ENCODE assay signal across 4 fruit fly cellular contexts in the genomic region with DNA sequence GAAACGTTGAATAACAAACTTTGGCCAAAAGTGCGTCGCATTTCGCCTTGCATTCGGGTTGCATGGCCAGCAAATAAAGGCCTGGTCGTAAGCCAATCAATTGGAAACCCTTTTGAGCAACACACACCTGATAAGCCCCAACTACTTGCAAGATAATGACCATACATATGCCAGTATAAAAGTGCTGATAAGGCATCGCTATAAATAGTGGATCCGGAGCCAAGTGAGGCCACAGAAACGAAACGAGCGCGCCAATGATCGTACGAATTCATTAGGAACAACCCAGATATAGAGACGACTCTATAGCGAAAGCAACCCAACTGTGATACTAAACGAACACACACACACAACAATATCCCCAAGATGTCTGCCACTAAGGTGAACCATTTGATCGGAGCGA.
TF ChIP-seq lines count a peak whose summit lies in the region.

A gene (plus strand): TSS at position 230 of the 400 bp plus-strand sequence.

- no peak for TF ChIP-seq CTCF in whole organism, embryonic (GFP tag; optimal IDR thresholded peaks at IDR 0.05; lab: Kevin White, UChicago)

TF ChIP-seq in whole organism, adult, 20 proteins besides CTCF, POLR2A, EP300 and RAD21:
- TF ChIP-seq cic (GFP tag; optimal IDR thresholded peaks at IDR 0.05; lab: Kevin White, UChicago) (peak; percentile 59), Clk (GFP tag; optimal IDR thresholded peaks at IDR 0.05; lab: Kevin White, UChicago) (no peak), CG12768 (GFP tag; optimal IDR thresholded peaks at IDR 0.05; lab: Kevin White, UChicago) (peak; percentile 60), ovo (GFP tag; optimal IDR thresholded peaks at IDR 0.05; lab: Kevin White, UChicago) (no peak), Hr96 (GFP tag; optimal IDR thresholded peaks at IDR 0.05; lab: Kevin White, UChicago) (peak; percentile 20), tj (GFP tag; optimal IDR thresholded peaks at IDR 0.05; lab: Kevin White, UChicago) (no peak), kay (GFP tag; lab: Kevin White, UChicago; ENCODE audit: borderline replicate concordance) (peak; percentile 81), Mnt (GFP tag; optimal IDR thresholded peaks at IDR 0.05; lab: Kevin White, UChicago) (peak; percentile 55)

TF ChIP-seq in whole organism, embryonic, 481 proteins besides CTCF, POLR2A, EP300 and RAD21 (continues in another document):
- no peak for TF ChIP-seq esg (GFP tag; conservative IDR thresholded peaks at IDR 0.05; lab: Robert Waterston, UW)
- TF ChIP-seq Doc2 (GFP tag; IDR thresholded peaks at IDR 0.05; lab: Robert Waterston, UW), result no peak
- no peak for TF ChIP-seq dysf (GFP tag; IDR thresholded peaks at IDR 0.05; lab: Robert Waterston, UW)
- peak; percentile 35 for TF ChIP-seq Deaf1 (tag; optimal IDR thresholded peaks at IDR 0.05; lab: Kevin White, UChicago)
- TF ChIP-seq Opbp (GFP tag; IDR thresholded peaks at IDR 0.05; lab: Robert Waterston, UW; ENCODE audit: partially characterized antibody), result no peak
- TF ChIP-seq exex (tag; optimal IDR thresholded peaks at IDR 0.05; lab: Kevin White, UChicago), result peak; percentile 54
- TF ChIP-seq CG7786 (GFP tag; optimal IDR thresholded peaks at IDR 0.05; lab: Kevin White, UChicago), result no peak
- no peak for TF ChIP-seq CG6791 (GFP tag; IDR thresholded peaks at IDR 0.05; lab: Robert Waterston, UW; ENCODE audit: partially characterized antibody)
- peak; percentile 35 for TF ChIP-seq Jarid2 (GFP tag; optimal IDR thresholded peaks at IDR 0.05; lab: Kevin White, UChicago)
- peak; percentile 57 for TF ChIP-seq HmgZ (tag; optimal IDR thresholded peaks at IDR 0.05; lab: Kevin White, UChicago)
- TF ChIP-seq CG12391 (tag; optimal IDR thresholded peaks at IDR 0.05; lab: Kevin White, UChicago), result no peak
- peak; percentile 70 for TF ChIP-seq sug (tag; optimal IDR thresholded peaks at IDR 0.05; lab: Kevin White, UChicago)
- peak; percentile 13 for TF ChIP-seq Hmr (GFP tag; optimal IDR thresholded peaks at IDR 0.05; lab: Kevin White, UChicago)
- 0 out of 2 replicates have a peak, but pooled peaks have one; percentile 22 for TF ChIP-seq CG9932 (GFP tag; IDR thresholded peaks at IDR 0.05; lab: Robert Waterston, UW)
- no peak for TF ChIP-seq CG1832 (GFP tag; optimal IDR thresholded peaks at IDR 0.05; lab: Kevin White, UChicago)
- 0 out of 2 replicates have a peak, but pooled peaks have one; percentile 21 for TF ChIP-seq al (GFP tag; IDR thresholded peaks at IDR 0.05; lab: Robert Waterston, UW)
- TF ChIP-seq Hr78 (GFP tag; optimal IDR thresholded peaks at IDR 0.05; lab: Kevin White, UChicago), result no peak
- TF ChIP-seq CG34376 (GFP tag; optimal IDR thresholded peaks at IDR 0.05; lab: Kevin White, UChicago), result peak; percentile 77
- TF ChIP-seq Med (GFP tag; lab: Kevin White, UChicago), result peak; percentile 73
- TF ChIP-seq GATAe (GFP tag; conservative IDR thresholded peaks at IDR 0.05; lab: Robert Waterston, UW), result peak; percentile 66
- no peak for TF ChIP-seq tx (GFP tag; optimal IDR thresholded peaks at IDR 0.05; lab: Kevin White, UChicago)
- TF ChIP-seq maf-S (GFP tag; optimal IDR thresholded peaks at IDR 0.05; lab: Kevin White, UChicago), result no peak
- no peak for TF ChIP-seq D19A (tag; optimal IDR thresholded peaks at IDR 0.05; lab: Kevin White, UChicago)
- TF ChIP-seq hbn (GFP tag; IDR thresholded peaks at IDR 0.05; lab: Robert Waterston, UW; ENCODE audit: partially characterized antibody), result no peak
- no peak for TF ChIP-seq run (tag; optimal IDR thresholded peaks at IDR 0.05; lab: Kevin White, UChicago)

TF ChIP-seq in whole organism, prepupa, 60 proteins besides CTCF, POLR2A, EP300 and RAD21:
- no peak for TF ChIP-seq cyc (GFP tag; optimal IDR thresholded peaks at IDR 0.05; lab: Kevin White, UChicago)
- TF ChIP-seq Smox (GFP tag; optimal IDR thresholded peaks at IDR 0.05; lab: Kevin White, UChicago), result no peak
- no peak for TF ChIP-seq Sox15 (GFP tag; optimal IDR thresholded peaks at IDR 0.05; lab: Kevin White, UChicago)
- no peak for TF ChIP-seq CG9139 (GFP tag; optimal IDR thresholded peaks at IDR 0.05; lab: Kevin White, UChicago)
- TF ChIP-seq Ets21C (GFP tag; optimal IDR thresholded peaks at IDR 0.05; lab: Kevin White, UChicago), result no peak
- TF ChIP-seq CG10669 (GFP tag; optimal IDR thresholded peaks at IDR 0.05; lab: Kevin White, UChicago), result no peak
- TF ChIP-seq svp (GFP tag; lab: Kevin White, UChicago), result peak; percentile 3
- no peak for TF ChIP-seq fd85E (GFP tag; optimal IDR thresholded peaks at IDR 0.05; lab: Kevin White, UChicago)
- TF ChIP-seq CG11762 (GFP tag; optimal IDR thresholded peaks at IDR 0.05; lab: Kevin White, UChicago; ENCODE audit: insufficient read depth), result no peak
- TF ChIP-seq CG4318 (GFP tag; optimal IDR thresholded peaks at IDR 0.05; lab: Kevin White, UChicago), result no peak
- TF ChIP-seq vri (GFP tag; optimal IDR thresholded peaks at IDR 0.05; lab: Kevin White, UChicago), result peak; percentile 1
- no peak for TF ChIP-seq Hr4 (GFP tag; optimal IDR thresholded peaks at IDR 0.05; lab: Kevin White, UChicago)
- TF ChIP-seq CG8319 (GFP tag; optimal IDR thresholded peaks at IDR 0.05; lab: Kevin White, UChicago), result no peak
- TF ChIP-seq CG6854 (GFP tag; optimal IDR thresholded peaks at IDR 0.05; lab: Kevin White, UChicago), result no peak
- TF ChIP-seq Eip75B (GFP tag; optimal IDR thresholded peaks at IDR 0.05; lab: Kevin White, UChicago), result no peak
- TF ChIP-seq Eip78C (GFP tag; lab: Kevin White, UChicago), result no peak

TF ChIP-seq in whole organism, wandering third instar larva, 38 proteins besides CTCF, POLR2A, EP300 and RAD21:
- TF ChIP-seq br (GFP tag; optimal IDR thresholded peaks at IDR 0.05; lab: Kevin White, UChicago) (no peak), Hr83 (GFP tag; optimal IDR thresholded peaks at IDR 0.05; lab: Kevin White, UChicago; ENCODE audit: poor library complexity, severe bottlenecking) (peak; percentile 24), dl (GFP tag; optimal IDR thresholded peaks at IDR 0.05; lab: Kevin White, UChicago; ENCODE audit: insufficient read depth in 1 of 2, partially characterized antibody in 2 of 2) (no peak), fru (GFP tag; optimal IDR thresholded peaks at IDR 0.05; lab: Kevin White, UChicago) (peak; percentile 13), rgr (GFP tag; optimal IDR thresholded peaks at IDR 0.05; lab: Kevin White, UChicago) (peak; percentile 35), h (GFP tag; optimal IDR thresholded peaks at IDR 0.05; lab: Kevin White, UChicago) (peak; percentile 15), dsf (GFP tag; optimal IDR thresholded peaks at IDR 0.05; lab: Kevin White, UChicago; ENCODE audit: borderline replicate concordance) (no peak)
